Worm (Caenorhabditis elegans): ENCODE data around the gene M106.2.

The M106.2 gene

DNA sequence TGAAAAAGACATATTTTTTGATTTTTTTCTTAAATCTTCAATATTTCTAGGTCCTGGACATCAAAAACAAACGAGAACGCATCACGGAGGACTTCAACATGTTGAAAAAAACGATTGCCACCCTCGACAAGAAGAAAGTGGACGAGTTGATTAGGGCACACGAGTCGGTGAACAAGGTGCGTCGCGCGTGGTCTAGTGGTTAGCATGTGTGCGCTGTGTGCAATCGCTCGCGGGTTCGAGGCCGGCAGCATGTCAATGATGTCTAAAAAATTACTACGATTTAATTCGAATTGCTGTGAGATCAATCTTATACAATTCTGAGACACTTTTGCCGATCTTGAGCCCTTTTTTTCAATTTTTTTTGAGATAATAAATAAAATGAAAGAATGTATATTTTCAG lies 9.7 kb downstream of the M106.2 start (continued):
- TF ChIP-seq ceh-30 (tag; optimal IDR thresholded peaks at IDR 0.05) (peak; percentile 16), fax-1 (tag; optimal IDR thresholded peaks at IDR 0.05) (peak; percentile 73), nfya-1 (tag; optimal IDR thresholded peaks at IDR 0.05) (peak; percentile 74), che-1 (tag; optimal IDR thresholded peaks at IDR 0.05) (peak; percentile 91), ttx-3 (tag; optimal IDR thresholded peaks at IDR 0.05) (peak; percentile 90), nhr-232 (tag; optimal IDR thresholded peaks at IDR 0.05) (peak; percentile 87), ama-1 (optimal IDR thresholded peaks at IDR 0.05) (no peak), pat-9 (tag; optimal IDR thresholded peaks at IDR 0.05) (peak; percentile 95), lim-6 (tag; optimal IDR thresholded peaks at IDR 0.05) (peak; percentile 70), eyg-1 (tag; optimal IDR thresholded peaks at IDR 0.05) (peak; percentile 93), unc-86 (tag; optimal IDR thresholded peaks at IDR 0.05) (peak; percentile 91), dve-1 (tag; optimal IDR thresholded peaks at IDR 0.05) (peak; percentile 77), unc-42 (tag; optimal IDR thresholded peaks at IDR 0.05) (peak; percentile 36), lin-11 (tag; optimal IDR thresholded peaks at IDR 0.05) (peak; percentile 86), madf-2 (tag; optimal IDR thresholded peaks at IDR 0.05) (peak; percentile 83), Y22D7AL.16 (tag; optimal IDR thresholded peaks at IDR 0.05) (peak; percentile 81), nhr-11 (tag; optimal IDR thresholded peaks at IDR 0.05) (no peak), sox-2 (GFP tag; IDR thresholded peaks at IDR 0.05) (peak; percentile 82), ceh-24 (tag; optimal IDR thresholded peaks at IDR 0.05) (peak; percentile 59), hlh-6 (tag; optimal IDR thresholded peaks at IDR 0.05) (peak; percentile 88), hlh-30 (tag; optimal IDR thresholded peaks at IDR 0.05; ENCODE audit: insufficient read depth) (peak; percentile 79), ref-2 (tag; optimal IDR thresholded peaks at IDR 0.05) (peak; percentile 75), pha-4 (tag; optimal IDR thresholded peaks at IDR 0.05) (no peak), hlh-13 (GFP tag; optimal IDR thresholded peaks at IDR 0.05) (peak; percentile 89), C08G9.2 (tag; optimal IDR thresholded peaks at IDR 0.05) (peak; percentile 73), zip-5 (tag; optimal IDR thresholded peaks at IDR 0.05) (peak; percentile 65), ztf-16 (tag; optimal IDR thresholded peaks at IDR 0.05) (peak; percentile 91), sox-4 (tag; optimal IDR thresholded peaks at IDR 0.05) (peak; percentile 88)

DNA sequence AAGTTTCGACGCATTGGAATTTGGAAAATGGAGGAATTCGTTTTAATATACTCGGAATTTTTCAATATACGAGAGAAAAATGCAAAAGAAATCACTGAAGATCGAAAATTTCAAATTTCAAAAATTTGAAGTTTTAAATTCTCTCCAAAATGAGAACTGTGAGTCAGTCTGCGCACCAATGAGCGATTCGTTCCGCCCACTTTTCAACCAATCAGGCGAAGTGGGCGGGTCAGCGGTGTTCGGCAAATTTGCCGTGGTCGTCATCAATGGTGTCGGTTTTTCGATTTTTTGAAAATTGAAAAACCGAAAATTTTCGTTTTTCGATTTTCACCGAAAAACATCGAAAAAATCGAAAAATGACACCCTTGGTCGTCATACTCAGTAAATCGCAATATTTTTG lies 11.3 kb downstream of the M106.2 start:
- TF ChIP-seq ama-1 (optimal IDR thresholded peaks at IDR 0.05) (no peak), sox-4 (tag; optimal IDR thresholded peaks at IDR 0.05) (no peak), ceh-48 (tag; optimal IDR thresholded peaks at IDR 0.05) (no peak), nfya-1 (tag; optimal IDR thresholded peaks at IDR 0.05) (peak; percentile 63), zip-5 (tag; optimal IDR thresholded peaks at IDR 0.05) (no peak), madf-2 (tag; optimal IDR thresholded peaks at IDR 0.05) (no peak)

DNA sequence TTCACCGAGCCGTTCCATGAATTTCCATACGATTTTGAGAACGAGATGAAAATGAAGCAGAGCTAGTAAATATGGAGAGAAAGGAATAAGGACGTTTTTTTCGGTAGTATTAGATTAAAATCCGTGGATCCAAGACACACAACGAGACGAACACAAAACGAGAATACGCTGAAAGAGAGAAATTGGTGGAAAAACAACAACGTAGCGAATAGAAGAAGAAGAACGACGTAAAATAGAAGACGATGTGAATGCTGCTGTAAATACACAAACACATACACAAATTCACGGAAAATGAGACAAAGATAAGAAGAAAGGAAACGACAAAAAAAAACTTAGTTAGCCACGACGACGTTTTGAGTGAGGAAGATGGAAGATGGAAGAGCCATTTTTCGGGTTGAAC lies 15.1 kb downstream of the M106.2 start:
- no peak for TF ChIP-seq K09A11.1 (tag; optimal IDR thresholded peaks at IDR 0.05; ENCODE audit: insufficient read depth)
- TF ChIP-seq ama-1 (optimal IDR thresholded peaks at IDR 0.05), result no peak
- TF ChIP-seq ceh-18 (tag; optimal IDR thresholded peaks at IDR 0.05), result no peak
- no peak for TF ChIP-seq gmeb-2 (tag; optimal IDR thresholded peaks at IDR 0.05)
- TF ChIP-seq dve-1 (tag; optimal IDR thresholded peaks at IDR 0.05), result no peak
- TF ChIP-seq ceh-34 (tag; optimal IDR thresholded peaks at IDR 0.05), result no peak
- no peak for TF ChIP-seq ceh-9 (tag; optimal IDR thresholded peaks at IDR 0.05)
- no peak for TF ChIP-seq sox-2 (GFP tag; IDR thresholded peaks at IDR 0.05)
- no peak for TF ChIP-seq hlh-30 (tag; optimal IDR thresholded peaks at IDR 0.05; ENCODE audit: insufficient read depth)
- no peak for TF ChIP-seq ceh-31 (tag; optimal IDR thresholded peaks at IDR 0.05)
- no peak for TF ChIP-seq elt-2 (tag; optimal IDR thresholded peaks at IDR 0.05)
- no peak for TF ChIP-seq sox-4 (tag; optimal IDR thresholded peaks at IDR 0.05)

DNA sequence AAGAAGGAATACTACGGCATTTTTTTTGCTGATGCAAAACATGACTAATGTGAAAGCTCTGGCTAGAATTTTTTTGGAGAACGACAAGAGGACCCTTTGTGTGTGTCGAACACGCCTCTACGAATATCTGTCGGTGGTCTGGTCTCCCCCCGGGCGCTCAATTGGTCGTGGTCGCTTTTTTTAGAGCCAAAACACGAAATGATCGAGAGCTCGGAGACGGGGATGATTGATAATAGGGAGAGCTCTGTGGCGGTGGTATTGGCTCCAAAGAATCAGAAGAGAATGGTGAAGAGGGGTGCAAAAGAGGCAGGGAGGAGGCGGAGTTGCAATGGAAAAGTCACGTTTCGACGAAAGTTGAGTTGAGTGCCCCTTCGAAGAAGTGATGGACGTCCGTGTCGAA lies 20.2 kb downstream of the M106.2 start:
- TF ChIP-seq ahr-1 (tag; optimal IDR thresholded peaks at IDR 0.05) (no peak), pax-1 (tag; optimal IDR thresholded peaks at IDR 0.05) (no peak), che-1 (tag; optimal IDR thresholded peaks at IDR 0.05) (no peak), odd-2 (tag; optimal IDR thresholded peaks at IDR 0.05) (no peak), sox-2 (GFP tag; IDR thresholded peaks at IDR 0.05) (no peak), nhr-232 (tag; optimal IDR thresholded peaks at IDR 0.05) (no peak), ets-4 (tag; optimal IDR thresholded peaks at IDR 0.05) (no peak), ztf-16 (tag; optimal IDR thresholded peaks at IDR 0.05) (no peak), hlh-15 (tag; optimal IDR thresholded peaks at IDR 0.05) (no peak), ceh-34 (tag; optimal IDR thresholded peaks at IDR 0.05) (no peak), ref-2 (tag; optimal IDR thresholded peaks at IDR 0.05) (no peak), K09A11.1 (tag; optimal IDR thresholded peaks at IDR 0.05; ENCODE audit: insufficient read depth) (no peak), ceh-31 (tag; optimal IDR thresholded peaks at IDR 0.05) (no peak)
